Fruit fly (Drosophila melanogaster): Measurements from ENCODE around the gene CG3719.

DNA sequence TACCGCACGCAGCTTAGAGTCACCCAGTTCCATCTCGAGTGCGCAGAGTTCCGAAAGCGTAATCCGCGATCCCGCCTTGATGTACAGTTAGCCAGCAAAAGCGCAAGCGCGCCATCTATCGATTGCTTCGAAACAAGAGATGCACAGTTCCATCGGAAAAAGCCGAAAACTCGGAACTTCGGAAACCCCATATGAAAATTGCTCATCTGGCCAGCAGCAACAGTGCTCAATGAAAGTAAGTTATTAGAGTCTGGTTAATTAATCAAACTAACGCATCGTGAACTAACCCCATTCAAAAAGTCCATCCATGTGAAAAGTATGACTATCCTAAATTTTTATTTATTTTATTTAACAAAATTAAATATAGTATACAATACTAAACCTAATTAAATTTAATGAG, 22.8 kb downstream of the CG3719 start, which contains the start of gene png:
- TF ChIP-seq Myc (optimal IDR thresholded peaks at IDR 0.05) (no peak), psq (optimal IDR thresholded peaks at IDR 0.05) (no peak)
